Worm (Caenorhabditis elegans) whole organism, late embryonic: Measurements from ENCODE around the gene cox-15.

Source experiments
- C08G9.2 ChIP-seq: sonication (generic microtip); optimal IDR thresholded peaks from 2 replicates; lab custom pipeline; 2016; ENCODE audit warnings: mild to moderate bottlenecking, missing genetic modification characterization, moderate library complexity, missing compliant biosample characterization
- C38D4.7 ChIP-seq: fragments of 200-800 bp; sonication (Bioruptor generic); optimal IDR thresholded peaks from 2 replicates; lab custom pipeline; 2018; ENCODE audit warnings: mild to moderate bottlenecking, missing genetic modification characterization, moderate library complexity, missing compliant biosample characterization
- F13H6.1 ChIP-seq: sonication (generic microtip); optimal IDR thresholded peaks from 2 replicates; lab custom pipeline; 2016; ENCODE audit warnings: missing genetic modification characterization, missing compliant biosample characterization
- Y22D7AL.16 ChIP-seq: sonication (generic microtip); optimal IDR thresholded peaks from 2 replicates; lab custom pipeline; 2016; ENCODE audit warnings: missing genetic modification characterization, missing compliant biosample characterization
- ama-1 ChIP-seq: fragments of 150-350 bp; optimal IDR thresholded peaks from 2 replicates; lab custom pipeline; 2014
- ceh-14 ChIP-seq: sonication (generic microtip); optimal IDR thresholded peaks from 2 replicates; lab custom pipeline; 2016; ENCODE audit warnings: missing genotype, missing genetic modification characterization, missing compliant biosample characterization
- ceh-18 ChIP-seq: sonication (generic microtip); optimal IDR thresholded peaks from 2 replicates; lab custom pipeline; 2016; ENCODE audit warnings: missing genetic modification characterization, missing compliant biosample characterization
- ceh-30 ChIP-seq: fragments of 150-350 bp; optimal IDR thresholded peaks from 2 replicates; lab custom pipeline; 2014; ENCODE audit warnings: missing biosample characterization, missing genetic modification characterization
- ceh-34 ChIP-seq: sonication (generic microtip); optimal IDR thresholded peaks from 2 replicates; lab custom pipeline; 2016; ENCODE audit warnings: mild to moderate bottlenecking, missing genetic modification characterization, missing compliant biosample characterization
- ceh-48 ChIP-seq: sonication (generic microtip); optimal IDR thresholded peaks from 2 replicates; lab custom pipeline; 2016; ENCODE audit warnings: missing genetic modification characterization, inconsistent platforms, missing compliant biosample characterization
- ceh-9 ChIP-seq: sonication (generic microtip); optimal IDR thresholded peaks from 2 replicates; lab custom pipeline; 2016; ENCODE audit warnings: mild to moderate bottlenecking, missing genetic modification characterization, inconsistent platforms, missing compliant biosample characterization
- che-1 ChIP-seq: sonication (generic microtip); optimal IDR thresholded peaks from 2 replicates; lab custom pipeline; 2016; ENCODE audit warnings: mild to moderate bottlenecking, missing genetic modification characterization, missing compliant biosample characterization
- dmd-4 ChIP-seq: sonication (generic microtip); optimal IDR thresholded peaks from 2 replicates; lab custom pipeline; 2016; ENCODE audit warnings: borderline replicate concordance, missing genetic modification characterization, missing compliant biosample characterization
- elt-2 ChIP-seq: sonication (generic microtip); optimal IDR thresholded peaks from 2 replicates; lab custom pipeline; 2016; ENCODE audit warnings: missing genetic modification reagents, missing genetic modification characterization, missing compliant biosample characterization
- elt-4 ChIP-seq: sonication (generic microtip); optimal IDR thresholded peaks from 2 replicates; lab custom pipeline; 2016; ENCODE audit warnings: missing genetic modification characterization, missing compliant biosample characterization
- ets-4 ChIP-seq: sonication (generic microtip); optimal IDR thresholded peaks from 2 replicates; lab custom pipeline; 2016; ENCODE audit warnings: missing genetic modification characterization, missing compliant biosample characterization
- eyg-1 ChIP-seq: sonication (generic microtip); optimal IDR thresholded peaks from 2 replicates; lab custom pipeline; 2016; ENCODE audit warnings: missing genotype, missing genetic modification characterization, missing compliant biosample characterization
- fax-1 ChIP-seq: sonication (generic microtip); optimal IDR thresholded peaks from 2 replicates; lab custom pipeline; 2016; ENCODE audit warnings: missing genotype, missing genetic modification characterization, missing compliant biosample characterization
- fkh-10 ChIP-seq: fragments of 150-350 bp; optimal IDR thresholded peaks from 2 replicates; lab custom pipeline; 2014; ENCODE audit warnings: missing biosample characterization, missing genetic modification reagents, missing genetic modification characterization
- gmeb-2 ChIP-seq: sonication (generic microtip); optimal IDR thresholded peaks from 2 replicates; lab custom pipeline; 2016; ENCODE audit warnings: missing genetic modification characterization, inconsistent platforms, missing compliant biosample characterization
- hlh-13 ChIP-seq: fragments of 200-800 bp; sonication (Bioruptor generic); optimal IDR thresholded peaks from 2 replicates; lab custom pipeline; 2018; ENCODE audit warnings: mild to moderate bottlenecking, missing genetic modification characterization, missing compliant biosample characterization
- hlh-30 ChIP-seq: sonication (generic microtip); optimal IDR thresholded peaks from 2 replicates; lab custom pipeline; 2017; ENCODE audit warnings: antibody characterized with exemption, missing genetic modification characterization, missing compliant biosample characterization; ENCODE audit not compliant: insufficient read depth
- hlh-6 ChIP-seq: sonication (generic microtip); optimal IDR thresholded peaks from 2 replicates; lab custom pipeline; 2016; ENCODE audit warnings: missing genotype, missing genetic modification characterization, missing compliant biosample characterization
- lin-11 ChIP-seq: fragments of 200-800 bp; sonication (Bioruptor generic); optimal IDR thresholded peaks from 2 replicates; lab custom pipeline; 2018; ENCODE audit warnings: mild to moderate bottlenecking, missing genetic modification characterization, missing compliant biosample characterization
- madf-2 ChIP-seq: sonication (generic microtip); optimal IDR thresholded peaks from 2 replicates; lab custom pipeline; 2017; ENCODE audit warnings: missing genetic modification characterization, missing compliant biosample characterization
- nfya-1 ChIP-seq: sonication (generic microtip); optimal IDR thresholded peaks from 2 replicates; lab custom pipeline; 2017; ENCODE audit warnings: missing genetic modification characterization, mild to moderate bottlenecking, missing compliant biosample characterization, antibody characterized with exemption, moderate library complexity
- nhr-232 ChIP-seq: sonication (generic microtip); optimal IDR thresholded peaks from 2 replicates; lab custom pipeline; 2016; ENCODE audit warnings: missing genetic modification characterization, missing compliant biosample characterization
- npax-4 ChIP-seq: sonication (generic microtip); optimal IDR thresholded peaks from 2 replicates; lab custom pipeline; 2016; ENCODE audit warnings: missing genetic modification characterization, missing compliant biosample characterization
- odd-2 ChIP-seq: sonication (generic microtip); optimal IDR thresholded peaks from 2 replicates; lab custom pipeline; 2017; ENCODE audit warnings: antibody characterized with exemption, mild to moderate bottlenecking, missing genetic modification characterization, missing compliant biosample characterization
- pag-3 ChIP-seq: sonication (generic microtip); optimal IDR thresholded peaks from 2 replicates; lab custom pipeline; 2016; ENCODE audit warnings: missing compliant biosample characterization, missing genetic modification characterization, borderline replicate concordance
- pat-9 ChIP-seq: fragments of 200-800 bp; sonication (Bioruptor generic); optimal IDR thresholded peaks from 2 replicates; lab custom pipeline; 2018; ENCODE audit warnings: mild to moderate bottlenecking, missing genetic modification characterization, moderate library complexity, missing compliant biosample characterization
- pha-2 ChIP-seq: sonication (generic microtip); optimal IDR thresholded peaks from 2 replicates; lab custom pipeline; 2017; ENCODE audit warnings: mild to moderate bottlenecking, missing genetic modification characterization, missing compliant biosample characterization
- pha-4 ChIP-seq: fragments of 150-350 bp; optimal IDR thresholded peaks from 2 replicates; lab custom pipeline; 2018; ENCODE audit warnings: missing biosample characterization, missing genetic modification reagents, missing genetic modification characterization
- pqm-1 ChIP-seq: sonication (generic microtip); optimal IDR thresholded peaks from 2 replicates; lab custom pipeline; 2016; ENCODE audit warnings: missing genetic modification characterization, missing compliant biosample characterization
- pros-1 ChIP-seq: fragments of 150-350 bp; optimal IDR thresholded peaks from 2 replicates; lab custom pipeline; 2014; ENCODE audit warnings: missing biosample characterization, missing genetic modification reagents, missing genetic modification characterization
- sox-2 ChIP-seq: fragments of 200-800 bp; sonication (Bioruptor generic); IDR thresholded peaks from 2 replicates; pipeline ENCODE4 v1.3.6; 2022; ENCODE audit warnings: missing genetic modification reagents, missing genetic modification characterization, missing compliant biosample characterization
- sox-4 ChIP-seq: sonication (generic microtip); optimal IDR thresholded peaks from 2 replicates; lab custom pipeline; 2017; ENCODE audit warnings: mild to moderate bottlenecking, missing genetic modification characterization, inconsistent platforms, missing compliant biosample characterization
- tbx-7 ChIP-seq: sonication (generic microtip); optimal IDR thresholded peaks from 2 replicates; lab custom pipeline; 2016; ENCODE audit warnings: missing genotype, missing genetic modification characterization, missing compliant biosample characterization
- ttx-3 ChIP-seq: sonication (generic microtip); optimal IDR thresholded peaks from 2 replicates; lab custom pipeline; 2016; ENCODE audit warnings: missing genetic modification reagents, missing genetic modification characterization, missing compliant biosample characterization
- zip-5 ChIP-seq: sonication (generic microtip); optimal IDR thresholded peaks from 2 replicates; lab custom pipeline; 2016; ENCODE audit warnings: missing genetic modification characterization, missing compliant biosample characterization

The cox-15 gene

ce11 chrII:11202581-11203271 is 32.0 kb downstream of the cox-15 start, which contains the start of gene srap-1:
Gene srap-1 (plus strand): TSS chrII:11203221.
- TF ChIP-seq gmeb-2 (tag; lab: Kevin White, UChicago) (no peak), dmd-4 (no peak), npax-4 (tag; lab: Kevin White, UChicago) (no peak), sox-2 (GFP tag; lab: Robert Waterston, UW) (no peak), ceh-48 (tag; lab: Kevin White, UChicago) (no peak), C38D4.7 (GFP tag; lab: Kevin White, UChicago) (no peak), sox-4 (tag; lab: Kevin White, UChicago) (no peak), C08G9.2 (tag; lab: Kevin White, UChicago) (no peak), ceh-30 (tag; lab: Kevin White, UChicago) (no peak), tbx-7 (tag; lab: Kevin White, UChicago) (no peak), lin-11 (tag; lab: Kevin White, UChicago) (no peak), ceh-9 (tag; lab: Kevin White, UChicago) (no peak)

- TF ChIP-seq fkh-10 (GFP tag; lab: Kevin White, UChicago) (no peak), eyg-1 (tag; lab: Kevin White, UChicago) (no peak), madf-2 (tag; lab: Kevin White, UChicago) (no peak), hlh-13 (GFP tag; lab: Kevin White, UChicago) (no peak), dmd-4 (no peak), pha-4 (tag; lab: Kevin White, UChicago) (no peak), ceh-48 (tag; lab: Kevin White, UChicago) (no peak), che-1 (tag; lab: Kevin White, UChicago) (no peak), ceh-18 (tag; lab: Kevin White, UChicago) (no peak), ets-4 (tag; lab: Kevin White, UChicago) (no peak), fax-1 (no peak), C38D4.7 (GFP tag; lab: Kevin White, UChicago) (no peak), hlh-30 (tag; lab: Kevin White, UChicago) (no peak), ceh-34 (tag; lab: Kevin White, UChicago) (no peak)
- TF ChIP-seq, all 69 proteins: peak for 0
Measured at ce11 chrII:11200234-11200755, 34.5 kb downstream of the cox-15 start.

DNA sequence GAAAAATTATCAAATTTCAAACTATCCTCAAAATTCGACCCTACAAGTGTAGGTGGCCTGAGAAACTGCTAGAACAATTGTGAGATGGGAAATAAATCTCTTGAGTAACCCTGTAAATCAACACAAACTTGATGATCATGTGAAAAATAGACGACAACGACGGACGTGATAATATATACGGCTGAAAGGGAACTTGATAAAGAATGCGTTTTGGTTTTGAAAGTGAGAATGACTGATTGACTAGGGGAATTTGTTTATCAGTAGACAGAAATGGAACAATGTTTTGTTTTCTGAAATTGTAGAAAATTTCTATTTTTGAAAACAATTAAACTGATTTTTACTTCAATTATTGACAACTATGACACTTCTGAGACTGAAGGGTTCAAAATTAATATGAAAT is 41.2 kb downstream of the cox-15 start:
- TF ChIP-seq zip-5 (tag; lab: Kevin White, UChicago) (no peak), elt-2 (tag; lab: Kevin White, UChicago) (no peak), pag-3 (tag; lab: Kevin White, UChicago) (no peak), tbx-7 (tag; lab: Kevin White, UChicago) (no peak), sox-2 (GFP tag; lab: Robert Waterston, UW) (no peak), ama-1 (no peak), ceh-9 (tag; lab: Kevin White, UChicago) (no peak), pha-4 (tag; lab: Kevin White, UChicago) (no peak), hlh-6 (tag; lab: Kevin White, UChicago) (no peak), nfya-1 (no peak), pros-1 (no peak), pqm-1 (tag; lab: Kevin White, UChicago) (no peak), sox-4 (tag; lab: Kevin White, UChicago) (no peak), pat-9 (tag; lab: Kevin White, UChicago) (no peak)

DNA sequence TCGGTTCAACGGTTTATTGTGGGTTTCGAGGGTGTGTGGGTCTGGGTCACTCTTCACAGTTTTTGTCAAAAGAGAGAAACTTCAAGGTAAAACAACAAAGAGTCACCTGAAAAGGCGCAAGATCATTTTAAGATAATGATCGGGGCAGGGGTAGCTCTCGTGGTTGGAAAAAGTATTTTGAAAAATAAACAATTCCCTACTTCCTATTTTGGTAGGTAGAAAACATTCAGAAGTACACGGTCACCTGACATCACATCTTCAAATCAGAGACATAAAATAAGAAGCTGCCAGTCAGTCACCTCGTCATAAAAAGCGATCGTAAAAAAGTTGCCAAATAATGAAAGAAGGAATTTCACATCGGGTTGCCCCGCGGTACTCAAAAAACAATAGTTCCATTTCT is 42.3 kb downstream of the cox-15 start:
- no peak for TF ChIP-seq Y22D7AL.16 (tag; lab: Kevin White, UChicago)
- TF ChIP-seq C38D4.7 (GFP tag; lab: Kevin White, UChicago), result no peak
- TF ChIP-seq ceh-14, result no peak
- TF ChIP-seq F13H6.1 (tag; lab: Kevin White, UChicago), result no peak
- TF ChIP-seq nhr-232 (tag; lab: Kevin White, UChicago), result no peak
- no peak for TF ChIP-seq elt-4 (tag; lab: Kevin White, UChicago)
- no peak for TF ChIP-seq eyg-1 (tag; lab: Kevin White, UChicago)
- TF ChIP-seq pha-2 (tag; lab: Kevin White, UChicago), result no peak
- TF ChIP-seq odd-2, result no peak
- no peak for TF ChIP-seq ttx-3 (tag; lab: Kevin White, UChicago)
- TF ChIP-seq pros-1, result no peak
